Fruit fly (Drosophila melanogaster) whole organism, pupa: Measurements from ENCODE around the gene GstD11.
A peak's percentile ranks its signal among the peaks of the same experiment; 100 is the strongest.

Experiments
- CG10348 ChIP-seq: fragments of 200-800 bp; sonication (Bioruptor generic); IDR thresholded peaks from 2 replicates; pipeline ENCODE4 v1.3.6; 2022; ENCODE audit warnings: missing biosample characterization, missing genetic modification characterization
- CG12605 ChIP-seq: fragments of 200-800 bp; sonication (Bioruptor generic); IDR thresholded peaks from 2 replicates; pipeline ENCODE4 v1.3.6; 2022; ENCODE audit warnings: missing biosample characterization, missing genetic modification characterization
- CG13204 ChIP-seq: fragments of 200-800 bp; sonication (Bioruptor generic); optimal IDR thresholded peaks from 2 replicates; lab custom pipeline; 2018; ENCODE audit warnings: missing biosample characterization, mild to moderate bottlenecking, missing genetic modification characterization, moderate library complexity
- CG14655 ChIP-seq: fragments of 200-800 bp; sonication (Bioruptor generic); optimal IDR thresholded peaks from 3 replicates; lab custom pipeline; 2017; ENCODE audit warnings: mild to moderate bottlenecking, missing biosample characterization, missing genetic modification reagents, missing genetic modification characterization
- CG15710 ChIP-seq: fragments of 200-800 bp; sonication (Bioruptor generic); optimal IDR thresholded peaks from 2 replicates; lab custom pipeline; 2018; ENCODE audit warnings: missing biosample characterization, mild to moderate bottlenecking, missing genetic modification characterization, moderate library complexity
- CG17806 ChIP-seq: fragments of 200-800 bp; sonication (Bioruptor generic); optimal IDR thresholded peaks from 2 replicates; lab custom pipeline; 2018; ENCODE audit warnings: missing biosample characterization, mild to moderate bottlenecking, missing genetic modification characterization, moderate library complexity
- CG32121 ChIP-seq: fragments of 200-800 bp; sonication (Bioruptor generic); IDR thresholded peaks from 2 replicates; pipeline ENCODE4 v1.3.6; 2022; ENCODE audit warnings: missing biosample characterization, missing genetic modification characterization
- CG34367 ChIP-seq: fragments of 200-800 bp; sonication (Bioruptor generic); optimal IDR thresholded peaks from 2 replicates; lab custom pipeline; 2018; ENCODE audit warnings: missing biosample characterization, mild to moderate bottlenecking, missing genetic modification characterization
- CG4496 ChIP-seq: fragments of 200-800 bp; sonication (Bioruptor generic); IDR thresholded peaks from 3 replicates; pipeline ENCODE4 v1.3.6; 2022; ENCODE audit warnings: missing biosample characterization, missing genetic modification characterization
- CG8159 ChIP-seq: fragments of 200-800 bp; sonication (Bioruptor generic); optimal IDR thresholded peaks from 3 replicates; lab custom pipeline; 2018; ENCODE audit warnings: missing biosample characterization, mild to moderate bottlenecking, missing genetic modification characterization, moderate library complexity
- CG8301 ChIP-seq: fragments of 200-800 bp; sonication (Bioruptor generic); optimal IDR thresholded peaks from 2 replicates; lab custom pipeline; 2018; ENCODE audit warnings: missing biosample characterization, mild to moderate bottlenecking, missing genetic modification characterization
- CG9948 ChIP-seq: fragments of 200-800 bp; sonication (Bioruptor generic); optimal IDR thresholded peaks from 2 replicates; lab custom pipeline; 2018; ENCODE audit warnings: missing biosample characterization, mild to moderate bottlenecking, missing genetic modification characterization, moderate library complexity
- D1 ChIP-seq: fragments of 200-800 bp; sonication (Bioruptor generic); optimal IDR thresholded peaks from 2 replicates; lab custom pipeline; 2018; ENCODE audit warnings: missing biosample characterization, mild to moderate bottlenecking, missing genetic modification characterization, moderate library complexity
- EcR ChIP-seq: fragments of 200-800 bp; sonication (Bioruptor generic); optimal IDR thresholded peaks from 3 replicates; lab custom pipeline; 2019; ENCODE audit warnings: missing biosample characterization, missing genetic modification characterization, mild to moderate bottlenecking, moderate library complexity, missing genetic modification reagents
- Ets98B ChIP-seq: fragments of 200-800 bp; sonication (Bioruptor generic); IDR thresholded peaks from 2 replicates; pipeline ENCODE4 v1.3.6; 2022; ENCODE audit warnings: missing biosample characterization, missing genetic modification characterization
- Pif1A ChIP-seq: fragments of 200-800 bp; sonication (Bioruptor generic); optimal IDR thresholded peaks from 3 replicates; lab custom pipeline; 2016; ENCODE audit warnings: missing biosample characterization, missing genetic modification characterization
- Pif1B ChIP-seq: fragments of 200-800 bp; sonication (Bioruptor generic); optimal IDR thresholded peaks from 3 replicates; lab custom pipeline; 2016; ENCODE audit warnings: missing biosample characterization, missing genetic modification characterization
- Snoo ChIP-seq: fragments of 200-800 bp; sonication (Bioruptor generic); optimal IDR thresholded peaks from 3 replicates; lab custom pipeline; 2017; ENCODE audit warnings: missing biosample characterization, mild to moderate bottlenecking, missing genetic modification characterization, inconsistent platforms
- fd96Ca ChIP-seq: fragments of 200-800 bp; sonication (Bioruptor generic); IDR thresholded peaks from 3 replicates; pipeline ENCODE4 v1.3.6; 2022; ENCODE audit warnings: missing biosample characterization, missing genetic modification characterization
- gl ChIP-seq: fragments of 200-800 bp; sonication (Bioruptor generic); optimal IDR thresholded peaks from 2 replicates; lab custom pipeline; 2018; ENCODE audit warnings: missing biosample characterization, mild to moderate bottlenecking, missing genetic modification characterization
- rn ChIP-seq: fragments of 200-800 bp; sonication (Bioruptor generic); IDR thresholded peaks from 2 replicates; pipeline ENCODE4 v1.3.6; 2022; ENCODE audit warnings: missing biosample characterization, missing genetic modification characterization

The GstD11 gene

dm6 chr3R:12365887-12366286 lies 17.2 kb upstream of the GstD11 start:
- TF ChIP-seq CG9948 (tag; lab: Kevin White, UChicago): no peak
- TF ChIP-seq CG17806 (tag; lab: Kevin White, UChicago): no peak
- TF ChIP-seq CG32121: no peak
- TF ChIP-seq gl (tag; lab: Kevin White, UChicago): no peak
- TF ChIP-seq CG13204 (GFP tag; lab: Kevin White, UChicago): no peak
- TF ChIP-seq CG8301 (tag; lab: Kevin White, UChicago): no peak
- TF ChIP-seq Ets98B: no peak
- TF ChIP-seq D1 (tag; lab: Kevin White, UChicago): no peak
- no peak for TF ChIP-seq Pif1B
- no peak for TF ChIP-seq EcR (GFP tag; lab: Kevin White, UChicago)
- TF ChIP-seq CG34367: no peak
- TF ChIP-seq Pif1A (GFP tag; lab: Kevin White, UChicago): no peak
- no peak for TF ChIP-seq fd96Ca (GFP tag; lab: Robert Waterston, UW)
- TF ChIP-seq CG15710: no peak
- no peak for TF ChIP-seq CG4496 (GFP tag; lab: Robert Waterston, UW)
- TF ChIP-seq CG8159 (tag; lab: Kevin White, UChicago): no peak
- TF ChIP-seq CG12605 (GFP tag; lab: Robert Waterston, UW): no peak
- TF ChIP-seq rn: no peak
- no peak for TF ChIP-seq CG14655 (GFP tag; lab: Kevin White, UChicago)

DNA sequence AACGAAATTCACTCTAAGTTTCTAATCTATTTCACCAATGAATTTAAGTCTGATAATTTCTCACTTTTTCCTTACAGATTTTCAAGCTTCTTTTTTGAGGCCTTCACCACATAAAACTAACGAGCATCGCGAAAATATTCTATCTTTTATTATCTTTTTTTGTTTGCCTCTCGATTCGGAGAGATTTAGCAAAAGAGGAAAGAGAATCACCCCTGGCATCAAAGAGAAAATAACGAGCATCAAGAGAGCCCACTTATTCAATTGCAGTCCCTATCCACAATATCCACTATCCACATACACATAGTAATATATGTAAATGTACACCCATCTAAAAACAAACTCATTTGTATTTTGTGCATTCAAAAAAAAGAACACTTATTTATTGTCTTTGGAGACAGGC lies 15.7 kb upstream of the GstD11 start, which contains the start of gene GstD9:
TSS of gene GstD9 (minus strand) at position 101 of the 400 bp plus-strand sequence.
- TF ChIP-seq Snoo: no peak
- no peak for TF ChIP-seq CG8301 (tag; lab: Kevin White, UChicago)
- no peak for TF ChIP-seq D1 (tag; lab: Kevin White, UChicago)
- TF ChIP-seq CG9948 (tag; lab: Kevin White, UChicago): no peak
- TF ChIP-seq EcR (GFP tag; lab: Kevin White, UChicago): no peak
- TF ChIP-seq CG4496 (GFP tag; lab: Robert Waterston, UW): no peak
- TF ChIP-seq CG12605 (GFP tag; lab: Robert Waterston, UW): no peak
- no peak for TF ChIP-seq rn
- no peak for TF ChIP-seq gl (tag; lab: Kevin White, UChicago)
- no peak for TF ChIP-seq CG34367
- TF ChIP-seq CG10348: no peak
- TF ChIP-seq fd96Ca (GFP tag; lab: Robert Waterston, UW): no peak
- TF ChIP-seq Ets98B: no peak
- TF ChIP-seq CG14655 (GFP tag; lab: Kevin White, UChicago): no peak
- no peak for TF ChIP-seq CG13204 (GFP tag; lab: Kevin White, UChicago)
- no peak for TF ChIP-seq CG17806 (tag; lab: Kevin White, UChicago)
- no peak for TF ChIP-seq Pif1A (GFP tag; lab: Kevin White, UChicago)
- TF ChIP-seq CG32121: no peak
- TF ChIP-seq Pif1B: no peak

dm6 chr3R:12369135-12369792 lies 13.9 kb upstream of the GstD11 start, which contains the start of gene GstD1:
GstD1 (minus strand) TSS chr3R:12369268.
- TF ChIP-seq Ets98B (peak; percentile 90), Snoo (peak; percentile 14), CG10348 (peak; percentile 30), CG4496 (GFP tag; lab: Robert Waterston, UW) (peak; percentile 74), CG15710 (peak; percentile 24), CG32121 (peak; percentile 92), Pif1B (peak; percentile 38), CG34367 (peak; percentile 17), CG17806 (tag; lab: Kevin White, UChicago) (peak; percentile 39), Pif1A (GFP tag; lab: Kevin White, UChicago) (peak; percentile 53), CG14655 (GFP tag; lab: Kevin White, UChicago) (peak; percentile 86), rn (no peak), CG12605 (GFP tag; lab: Robert Waterston, UW) (peak; percentile 75), CG8301 (tag; lab: Kevin White, UChicago) (peak; percentile 88), CG9948 (tag; lab: Kevin White, UChicago) (peak; percentile 72), gl (tag; lab: Kevin White, UChicago) (no peak), EcR (GFP tag; lab: Kevin White, UChicago) (peak; percentile 48), CG13204 (GFP tag; lab: Kevin White, UChicago) (no peak), CG8159 (tag; lab: Kevin White, UChicago) (peak; percentile 47), D1 (tag; lab: Kevin White, UChicago) (no peak), fd96Ca (GFP tag; lab: Robert Waterston, UW) (peak; percentile 89; the same call in 2 of the 3 replicates)

DNA sequence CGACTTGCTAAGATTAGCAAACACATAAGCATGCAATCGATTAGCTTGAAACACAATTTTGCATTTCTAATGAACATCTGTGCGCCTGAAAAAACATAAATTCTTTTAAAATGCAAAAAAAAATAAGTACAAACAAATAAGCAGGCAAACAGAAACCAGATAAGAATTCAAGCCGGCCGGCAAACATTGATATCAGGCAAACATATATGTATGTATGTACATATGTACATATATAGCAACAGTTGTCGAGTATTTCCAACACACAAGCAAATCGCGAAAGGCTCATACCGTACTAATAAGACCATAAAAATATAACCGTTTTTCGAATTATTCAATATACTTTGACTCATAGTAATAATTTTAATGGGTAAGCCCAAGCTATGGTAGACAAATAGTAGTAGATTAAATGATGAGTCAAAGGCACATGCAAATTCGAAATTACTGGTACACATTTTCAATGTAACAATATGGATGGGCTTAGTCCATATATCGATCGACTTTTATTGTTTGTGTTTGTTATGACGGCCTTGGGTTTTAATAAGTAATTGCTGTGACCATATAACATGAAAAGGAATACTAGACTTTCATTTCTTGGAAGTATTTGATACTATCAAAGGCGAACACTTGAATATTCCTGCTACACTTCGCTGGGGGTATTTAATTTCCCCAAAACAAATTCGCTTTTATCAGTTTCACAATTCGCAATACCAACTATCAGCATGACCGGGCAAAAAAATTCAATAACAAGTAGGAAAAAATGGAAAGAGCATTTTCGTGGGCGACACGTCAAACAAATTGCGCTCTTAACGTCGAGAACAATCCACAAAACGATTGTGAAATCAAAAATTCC lies 13.1 kb upstream of the GstD11 start:
- TF ChIP-seq Pif1B (no peak), CG15710 (no peak), D1 (tag; lab: Kevin White, UChicago) (no peak)

dm6 chr3R:12370643-12370995 lies 12.5 kb upstream of the GstD11 start:
- TF ChIP-seq fd96Ca (GFP tag; lab: Robert Waterston, UW): no peak
- TF ChIP-seq CG32121: no peak
- TF ChIP-seq EcR (GFP tag; lab: Kevin White, UChicago): peak; percentile 84
- TF ChIP-seq D1 (tag; lab: Kevin White, UChicago): no peak
- no peak for TF ChIP-seq CG15710
- TF ChIP-seq CG8159 (tag; lab: Kevin White, UChicago): no peak
- TF ChIP-seq Snoo: no peak
- TF ChIP-seq CG12605 (GFP tag; lab: Robert Waterston, UW): peak; percentile 10; the same call in 1 of the 2 replicates
